Worm (Caenorhabditis elegans): Measurements from ENCODE around the gene clec-252.

DNA sequence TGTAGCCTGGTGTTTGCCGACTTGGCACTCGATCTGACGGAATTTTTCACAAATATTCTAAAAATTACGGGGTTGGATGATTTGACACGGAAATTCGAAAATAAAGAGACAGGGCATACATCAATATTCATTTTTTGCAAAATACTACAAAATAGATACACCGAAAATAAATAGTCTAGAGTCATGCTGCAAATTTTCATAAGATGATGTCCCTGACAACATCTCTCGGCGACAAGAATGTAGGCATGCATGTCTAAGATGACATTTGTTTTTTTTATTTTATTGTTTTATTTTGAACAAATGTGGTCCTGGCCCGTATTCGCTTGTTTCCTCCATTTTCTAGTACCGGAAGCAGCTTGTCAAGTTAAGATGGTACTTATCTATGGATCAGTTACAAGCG is 22.8 kb upstream of the clec-252 start, which contains the start of gene clec-256:
- TF ChIP-seq him-1 (tag; optimal IDR thresholded peaks at IDR 0.05), result no peak
- no peak for TF ChIP-seq W03F9.2 (tag; optimal IDR thresholded peaks at IDR 0.05)

All from whole organism, L4/young adult.